Fruit fly (Drosophila melanogaster): ENCODE measurements around the gene CG43072.

The CG43072 gene

dm6 chr3L:21053763-21054162 lies 11.9 kb upstream of the CG43072 start:
- no peak for TF ChIP-seq noc (tag; optimal IDR thresholded peaks at IDR 0.05)

- TF ChIP-seq noc (tag; optimal IDR thresholded peaks at IDR 0.05) = no peak
Measured at dm6 chr3L:21054188-21054893, 11.3 kb upstream of the CG43072 start.

dm6 chr3L:21054894-21055270 lies 10.8 kb upstream of the CG43072 start:
- TF ChIP-seq noc (tag; optimal IDR thresholded peaks at IDR 0.05) = no peak

dm6 chr3L:21055839-21056238 lies 9.8 kb upstream of the CG43072 start:
- no peak for TF ChIP-seq noc (tag; optimal IDR thresholded peaks at IDR 0.05)

dm6 chr3L:21056290-21056689 lies 9.4 kb upstream of the CG43072 start:
- no peak for TF ChIP-seq noc (tag; optimal IDR thresholded peaks at IDR 0.05)

dm6 chr3L:21056792-21057567 lies 8.7 kb upstream of the CG43072 start:
- TF ChIP-seq noc (tag; optimal IDR thresholded peaks at IDR 0.05) = no peak

- no peak for TF ChIP-seq noc (tag; optimal IDR thresholded peaks at IDR 0.05)
Measured at dm6 chr3L:21057568-21057940, 8.1 kb upstream of the CG43072 start.

- peak; percentile 7 for TF ChIP-seq noc (tag; optimal IDR thresholded peaks at IDR 0.05)
Measured at dm6 chr3L:21058651-21059050, 7.0 kb upstream of the CG43072 start.

dm6 chr3L:21060189-21061070 lies 5.2 kb upstream of the CG43072 start:
- TF ChIP-seq noc (tag; optimal IDR thresholded peaks at IDR 0.05) = no peak

- TF ChIP-seq noc (tag; optimal IDR thresholded peaks at IDR 0.05) = no peak
Measured at dm6 chr3L:21061968-21062367, 3.7 kb upstream of the CG43072 start.

dm6 chr3L:21064587-21064986 lies 1.1 kb upstream of the CG43072 start:
- TF ChIP-seq noc (tag; optimal IDR thresholded peaks at IDR 0.05) = no peak

dm6 chr3L:21066210-21066912 lies 709 bp downstream of the CG43072 start:
- TF ChIP-seq noc (tag; optimal IDR thresholded peaks at IDR 0.05) = no peak

- TF ChIP-seq noc (tag; optimal IDR thresholded peaks at IDR 0.05) = peak; percentile 1
Measured at dm6 chr3L:21067553-21068157, 2.0 kb downstream of the CG43072 start.

dm6 chr3L:21069453-21069852 lies 3.8 kb downstream of the CG43072 start:
- TF ChIP-seq noc (tag; optimal IDR thresholded peaks at IDR 0.05) = peak; percentile 55

- TF ChIP-seq noc (tag; optimal IDR thresholded peaks at IDR 0.05) = no peak
Measured at dm6 chr3L:21070063-21070462, 4.4 kb downstream of the CG43072 start.
